Worm (Caenorhabditis elegans) whole organism, midembryonic: ENCODE results near the gene C17E7.9.

ENCODE experiments used
- T22C8.4 ChIP-seq: fragments of 200-800 bp; sonication (Bioruptor generic); IDR thresholded peaks from 2 replicates; pipeline ENCODE4 v1.3.6; 2022; ENCODE audit warnings: missing genetic modification characterization, missing compliant biosample characterization
- cog-1 ChIP-seq: sonication (generic microtip); optimal IDR thresholded peaks from 2 replicates; lab custom pipeline; 2016; ENCODE audit warnings: missing genetic modification characterization, missing compliant biosample characterization
- flt-1 ChIP-seq: fragments of 200-800 bp; sonication (Bioruptor generic); IDR thresholded peaks from 2 replicates; pipeline ENCODE4 v1.3.6; 2022; ENCODE audit warnings: missing genetic modification characterization, missing compliant biosample characterization
- klf-2 ChIP-seq: fragments of 200-800 bp; sonication (Bioruptor generic); conservative IDR thresholded peaks from 2 replicates; pipeline ENCODE4 v1.3.6; 2022; ENCODE audit warnings: missing genetic modification reagents, missing genetic modification characterization, missing compliant biosample characterization
- med-1 ChIP-seq: sonication (generic microtip); optimal IDR thresholded peaks from 2 replicates; lab custom pipeline; 2017; ENCODE audit warnings: missing genetic modification characterization, mild to moderate bottlenecking, missing compliant biosample characterization, antibody characterized with exemption, missing genetic modification reagents; ENCODE audit not compliant: insufficient read depth
- ref-1 ChIP-seq: fragments of 200-800 bp; sonication (Bioruptor generic); conservative IDR thresholded peaks from 2 replicates; pipeline ENCODE4 v1.3.6; 2022; ENCODE audit warnings: missing genetic modification reagents, missing genetic modification characterization, missing compliant biosample characterization
- tab-1 ChIP-seq: fragments of 200-800 bp; sonication (Bioruptor generic); IDR thresholded peaks from 2 replicates; pipeline ENCODE4 v1.3.6; 2022; ENCODE audit warnings: missing genetic modification characterization, missing compliant biosample characterization
- ztf-23 ChIP-seq: fragments of 200-800 bp; sonication (Bioruptor generic); IDR thresholded peaks from 2 replicates; pipeline ENCODE4 v1.3.6; 2022; ENCODE audit warnings: missing genetic modification reagents, missing genetic modification characterization, missing compliant biosample characterization
- ztf-29 ChIP-seq: fragments of 200-800 bp; sonication (Bioruptor generic); IDR thresholded peaks from 2 replicates; pipeline ENCODE4 v1.3.6; 2022; ENCODE audit warnings: missing genetic modification reagents, missing genetic modification characterization, missing compliant biosample characterization

ce11 chrV:3857778-3858177, 32.9 kb downstream of the C17E7.9 start, which contains the start of gene nhr-188:
- TF ChIP-seq flt-1 (no peak), klf-2 (GFP tag; lab: Robert Waterston, UW) (no peak), ztf-23 (GFP tag; lab: Robert Waterston, UW) (no peak), ztf-29 (GFP tag; lab: Robert Waterston, UW) (no peak), ref-1 (GFP tag; lab: Robert Waterston, UW) (no peak), T22C8.4 (no peak), cog-1 (tag; lab: Kevin White, UChicago) (no peak), med-1 (GFP tag; lab: Kevin White, UChicago) (no peak), tab-1 (GFP tag; lab: Robert Waterston, UW) (no peak)
